Fruit fly (Drosophila melanogaster): ENCODE results near the gene Flacc.

DNA sequence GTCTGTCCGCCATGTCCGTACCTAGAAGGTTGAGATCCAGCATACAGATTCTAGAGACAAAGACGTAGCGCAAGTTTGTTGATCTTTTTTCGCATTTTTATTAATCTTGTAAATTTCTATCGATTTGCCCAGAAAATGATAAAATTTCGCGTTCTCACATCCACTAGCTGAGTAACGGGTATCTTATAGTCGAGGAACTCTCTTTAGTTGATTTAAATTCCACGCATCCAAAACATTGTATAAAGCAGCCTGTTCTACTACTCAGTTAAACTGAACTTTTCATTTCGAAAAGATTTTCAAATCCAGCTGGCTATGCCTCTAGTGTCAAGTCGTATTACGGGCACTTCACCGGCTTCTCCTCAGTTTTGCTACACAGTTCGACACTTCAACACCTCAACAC lies 710 bp upstream of the Flacc start, which contains the start of gene SdhBL:
- TF ChIP-seq psq (optimal IDR thresholded peaks at IDR 0.05) (no peak), Dll (optimal IDR thresholded peaks at IDR 0.05) (no peak)

Measured in whole organism.